Fruit fly (Drosophila melanogaster) whole organism, embryonic: ENCODE measurements around the gene CG6153.

Experiments used
- Awh ChIP-seq: fragments of 200-800 bp; sonication (Bioruptor generic); IDR thresholded peaks from 2 replicates; pipeline ENCODE4, ENCODE4 v1.3.6; 2022; ENCODE audit warnings: missing biosample characterization, missing genetic modification characterization
- CG11085 ChIP-seq: fragments of 200-800 bp; sonication (Bioruptor generic); IDR thresholded peaks from 2 replicates; pipeline ENCODE4 v1.3.6; 2022; ENCODE audit warnings: missing biosample characterization, missing genetic modification characterization
- CG11247 ChIP-seq: fragments of 200-800 bp; sonication (Bioruptor generic); IDR thresholded peaks from 2 replicates; pipeline ENCODE4 v1.3.6; 2022; ENCODE audit warnings: missing biosample characterization, missing genetic modification characterization
- CG11723 ChIP-seq: fragments of 200-800 bp; sonication (Bioruptor generic); optimal IDR thresholded peaks from 2 replicates; lab custom pipeline; 2017; ENCODE audit warnings: missing biosample characterization, mild to moderate bottlenecking, missing genetic modification characterization
- CG14014 ChIP-seq: fragments of 200-800 bp; sonication (Bioruptor generic); IDR thresholded peaks from 2 replicates; pipeline ENCODE4 v1.3.6; 2022; ENCODE audit warnings: missing biosample characterization, missing genetic modification characterization
- CG16813 ChIP-seq: fragments of 200-800 bp; sonication (Bioruptor generic); IDR thresholded peaks from 3 replicates; pipeline ENCODE4 v1.3.6; 2022; ENCODE audit warnings: missing biosample characterization, missing genetic modification characterization; ENCODE audit not compliant: partially characterized antibody
- CG17385 ChIP-seq: fragments of 200-800 bp; sonication (Bioruptor generic); optimal IDR thresholded peaks from 3 replicates; lab custom pipeline; 2018; ENCODE audit warnings: missing biosample characterization, mild to moderate bottlenecking, missing genetic modification characterization
- CG1832 ChIP-seq: fragments of 200-800 bp; sonication (Bioruptor generic); optimal IDR thresholded peaks from 2 replicates; lab custom pipeline; 2017; ENCODE audit warnings: missing biosample characterization, mild to moderate bottlenecking, missing genetic modification characterization, inconsistent platforms
- CG18476 ChIP-seq: fragments of 200-800 bp; sonication (Bioruptor generic); optimal IDR thresholded peaks from 2 replicates; lab custom pipeline; 2016; ENCODE audit warnings: missing biosample characterization, mild to moderate bottlenecking, missing genetic modification characterization
- CG2129 ChIP-seq: fragments of 200-800 bp; sonication (Bioruptor generic); IDR thresholded peaks from 2 replicates; pipeline ENCODE4 v1.3.6; 2022; ENCODE audit warnings: missing biosample characterization, missing genetic modification characterization; ENCODE audit not compliant: partially characterized antibody
- CG31365 ChIP-seq: fragments of 200-800 bp; sonication (Bioruptor generic); optimal IDR thresholded peaks from 2 replicates; lab custom pipeline; 2018; ENCODE audit warnings: missing biosample characterization, mild to moderate bottlenecking, missing genetic modification characterization
- CG3281 ChIP-seq: fragments of 200-800 bp; sonication (Bioruptor generic); optimal IDR thresholded peaks from 3 replicates; lab custom pipeline; 2017; ENCODE audit warnings: missing biosample characterization, mild to moderate bottlenecking, missing genetic modification characterization
- CG34376 ChIP-seq: fragments of 200-800 bp; sonication (Bioruptor generic); optimal IDR thresholded peaks from 2 replicates; lab custom pipeline; 2018; ENCODE audit warnings: missing biosample characterization, mild to moderate bottlenecking, missing genetic modification characterization
- CG4424 ChIP-seq: fragments of 200-800 bp; sonication (Bioruptor generic); optimal IDR thresholded peaks from 3 replicates; lab custom pipeline; 2016; ENCODE audit warnings: missing biosample characterization, missing genetic modification characterization
- CG4617 ChIP-seq: fragments of 200-800 bp; sonication (Bioruptor generic); optimal IDR thresholded peaks from 3 replicates; lab custom pipeline; 2016; ENCODE audit warnings: missing biosample characterization, missing genetic modification characterization, borderline replicate concordance
- CG5953 ChIP-seq: fragments of 200-800 bp; sonication (Bioruptor generic); IDR thresholded peaks from 2 replicates; pipeline ENCODE4 v1.3.6; 2022; ENCODE audit warnings: missing biosample characterization, missing genetic modification characterization
- CG7271 ChIP-seq: fragments of 200-800 bp; sonication (Bioruptor generic); optimal IDR thresholded peaks from 2 replicates; lab custom pipeline; 2018; ENCODE audit warnings: missing biosample characterization, mild to moderate bottlenecking, missing genetic modification characterization, moderate library complexity
- CG7928 ChIP-seq: fragments of 200-800 bp; sonication (Bioruptor generic); optimal IDR thresholded peaks from 2 replicates; lab custom pipeline; 2017; ENCODE audit warnings: missing biosample characterization, mild to moderate bottlenecking, missing genetic modification characterization
- CG8290 ChIP-seq, 3 experiments: fragments of 200-800 bp; sonication (Bioruptor generic); optimal IDR thresholded peaks; 2 replicates each; lab custom pipeline; 2016 to 2019; ENCODE audit warnings: missing biosample characterization in 3 of 3, missing genetic modification characterization in 3 of 3, mild to moderate bottlenecking in 2 of 3, moderate library complexity in 1 of 3
- CG9932 ChIP-seq: fragments of 200-800 bp; sonication (Bioruptor generic); IDR thresholded peaks from 2 replicates; pipeline ENCODE4 v1.3.6; 2022; ENCODE audit warnings: missing biosample characterization, missing genetic modification characterization
- Chrac-16 ChIP-seq: fragments of 200-800 bp; sonication (Bioruptor generic); optimal IDR thresholded peaks from 3 replicates; lab custom pipeline; 2016; ENCODE audit warnings: missing biosample characterization, missing genetic modification characterization
- Fer3 ChIP-seq: fragments of 200-800 bp; sonication (Bioruptor generic); optimal IDR thresholded peaks from 2 replicates; lab custom pipeline; 2018; ENCODE audit warnings: missing biosample characterization, mild to moderate bottlenecking, missing genetic modification characterization, moderate library complexity
- Hand ChIP-seq: fragments of 200-800 bp; sonication (Bioruptor generic); optimal IDR thresholded peaks from 2 replicates; lab custom pipeline; 2017; ENCODE audit warnings: mild to moderate bottlenecking, missing biosample characterization, missing genetic modification reagents, missing genetic modification characterization
- Hr51 ChIP-seq, 2 experiments: fragments of 200-800 bp; sonication (Bioruptor generic); optimal IDR thresholded peaks; 2 replicates in 1 of 2; 3 replicates in 1 of 2; lab custom pipeline; 2016 to 2018; ENCODE audit warnings: missing biosample characterization in 2 of 2, missing genetic modification characterization in 2 of 2, mild to moderate bottlenecking in 1 of 2, moderate library complexity in 1 of 2
- MBD-R2 ChIP-seq: fragments of 200-800 bp; sonication (Bioruptor generic); IDR thresholded peaks from 2 replicates; pipeline ENCODE4 v1.3.6; 2022; ENCODE audit warnings: missing biosample characterization, missing genetic modification characterization
- Mad ChIP-seq: fragments of 200-800 bp; sonication (Bioruptor generic); optimal IDR thresholded peaks from 2 replicates; lab custom pipeline; 2016; ENCODE audit warnings: missing biosample characterization, missing genetic modification characterization
- Myb ChIP-seq: fragments of 200-800 bp; sonication (Bioruptor generic); optimal IDR thresholded peaks from 2 replicates; lab custom pipeline; 2016; ENCODE audit warnings: missing biosample characterization, missing genetic modification characterization
- NC2α ChIP-seq: fragments of 200-800 bp; sonication (Bioruptor generic); optimal IDR thresholded peaks from 2 replicates; lab custom pipeline; 2016; ENCODE audit warnings: missing biosample characterization, missing genetic modification characterization
- Sox102F ChIP-seq: fragments of 200-800 bp; sonication (Bioruptor generic); optimal IDR thresholded peaks from 2 replicates; lab custom pipeline; 2018; ENCODE audit warnings: missing biosample characterization, mild to moderate bottlenecking, missing genetic modification characterization, moderate library complexity
- Tbp ChIP-seq: fragments of >200 bp; optimal IDR thresholded peaks from 2 replicates; lab custom pipeline; 2018; ENCODE audit warnings: missing biosample characterization, missing genetic modification characterization
- bab2 ChIP-seq: fragments of 200-800 bp; sonication (Bioruptor generic); optimal IDR thresholded peaks from 2 replicates; lab custom pipeline; 2016; ENCODE audit warnings: missing biosample characterization, missing genetic modification characterization
- bowl ChIP-seq: fragments of 200-800 bp; sonication (Bioruptor generic); IDR thresholded peaks from 2 replicates; pipeline ENCODE4 v1.3.6; 2022; ENCODE audit warnings: missing biosample characterization, missing genetic modification characterization
- cato ChIP-seq: fragments of 200-800 bp; sonication (Bioruptor generic); optimal IDR thresholded peaks from 2 replicates; lab custom pipeline; 2016; ENCODE audit warnings: missing biosample characterization, missing genetic modification characterization, borderline replicate concordance
- cwo ChIP-seq: fragments of 200-800 bp; sonication (Bioruptor generic); optimal IDR thresholded peaks from 3 replicates; lab custom pipeline; 2017; ENCODE audit warnings: missing biosample characterization, missing genetic modification characterization, mild to moderate bottlenecking, moderate library complexity, missing genetic modification reagents
- dan ChIP-seq: fragments of 200-800 bp; sonication (Bioruptor generic); IDR thresholded peaks from 2 replicates; pipeline ENCODE4 v1.3.6; 2022; ENCODE audit warnings: missing biosample characterization, missing genetic modification characterization
- danr ChIP-seq: fragments of 200-800 bp; sonication (Bioruptor generic); IDR thresholded peaks from 2 replicates; pipeline ENCODE4 v1.3.6; 2022; ENCODE audit warnings: missing biosample characterization, missing genetic modification characterization
- hb ChIP-seq: fragments of 200-800 bp; sonication (Bioruptor generic); IDR thresholded peaks from 3 replicates; pipeline ENCODE4 v1.3.6; 2022; ENCODE audit warnings: missing biosample characterization, missing genetic modification characterization; ENCODE audit not compliant: partially characterized antibody
- insv ChIP-seq, 2 experiments: fragments of 200-800 bp; sonication (Bioruptor generic); optimal IDR thresholded peaks; 3 replicates each; lab custom pipeline; 2016 to 2018; ENCODE audit warnings: missing biosample characterization in 2 of 2, missing genetic modification characterization in 2 of 2
- pb ChIP-seq: fragments of 200-800 bp; sonication (Bioruptor generic); optimal IDR thresholded peaks from 3 replicates; lab custom pipeline; 2016; ENCODE audit warnings: missing biosample characterization, missing genetic modification characterization
- pros ChIP-seq: fragments of 200-800 bp; sonication (Bioruptor generic); optimal IDR thresholded peaks from 3 replicates; lab custom pipeline; 2019; ENCODE audit warnings: missing biosample characterization, mild to moderate bottlenecking, missing genetic modification characterization, moderate library complexity
- ranshi ChIP-seq: fragments of 200-800 bp; sonication (Bioruptor generic); IDR thresholded peaks from 2 replicates; pipeline ENCODE4 v1.3.6; 2022; ENCODE audit warnings: missing biosample characterization, missing genetic modification characterization
- schlank ChIP-seq: fragments of 200-800 bp; sonication (Bioruptor generic); optimal IDR thresholded peaks from 2 replicates; lab custom pipeline; 2018; ENCODE audit warnings: missing biosample characterization, mild to moderate bottlenecking, missing genetic modification characterization
- sna ChIP-seq: fragments of 200-800 bp; sonication (Bioruptor generic); IDR thresholded peaks from 2 replicates; pipeline ENCODE4 v1.3.6; 2022; ENCODE audit warnings: missing biosample characterization, missing genetic modification characterization; ENCODE audit not compliant: partially characterized antibody
- sr ChIP-seq: fragments of 200-800 bp; sonication (Bioruptor generic); IDR thresholded peaks from 3 replicates; pipeline ENCODE4 v1.3.6; 2022; ENCODE audit warnings: missing biosample characterization, missing genetic modification characterization
- stwl ChIP-seq: fragments of 200-800 bp; sonication (Bioruptor generic); optimal IDR thresholded peaks from 3 replicates; lab custom pipeline; 2018; ENCODE audit warnings: missing biosample characterization, mild to moderate bottlenecking, missing genetic modification characterization, moderate library complexity
- tio ChIP-seq: fragments of 200-800 bp; sonication (Bioruptor generic); optimal IDR thresholded peaks from 2 replicates; lab custom pipeline; 2017; ENCODE audit warnings: missing biosample characterization, missing genetic modification characterization, inconsistent platforms
- ttk ChIP-seq: fragments of 200-800 bp; sonication (Bioruptor generic); IDR thresholded peaks from 2 replicates; pipeline ENCODE4 v2.1.2; 2022; ENCODE audit warnings: missing biosample characterization, missing genetic modification characterization
- vnd ChIP-seq: fragments of 200-800 bp; sonication (Bioruptor generic); IDR thresholded peaks from 3 replicates; pipeline ENCODE4 v1.3.6; 2022; ENCODE audit warnings: missing biosample characterization, missing genetic modification characterization; ENCODE audit not compliant: partially characterized antibody
- yki ChIP-seq: fragments of >200 bp; optimal IDR thresholded peaks from 3 replicates; lab custom pipeline; 2018

Gene CG6153

dm6 chr2L:12721794-12722315 lies 29.1 kb downstream of the CG6153 start, which contains the start of gene Pih1D1 (continued):
- TF ChIP-seq Chrac-16 (GFP tag; lab: Kevin White, UChicago): peak; percentile 95
- TF ChIP-seq MBD-R2 (GFP tag; lab: Robert Waterston, UW): peak; percentile 82
- TF ChIP-seq pb (GFP tag; lab: Kevin White, UChicago): peak; percentile 77
- TF ChIP-seq CG18476 (GFP tag; lab: Kevin White, UChicago): peak; percentile 94
- peak; percentile 23 for TF ChIP-seq Hand (GFP tag; lab: Kevin White, UChicago)
- TF ChIP-seq CG34376 (GFP tag; lab: Kevin White, UChicago): peak; percentile 84
- peak; percentile 76 for TF ChIP-seq Myb (GFP tag; lab: Kevin White, UChicago)
- TF ChIP-seq pros (GFP tag; lab: Kevin White, UChicago): no peak
- peak; percentile 89 for TF ChIP-seq CG8290 (GFP tag; optimal IDR thresholded peaks at IDR 0.05; lab: Kevin White, UChicago)
- peak in 1 of 2 experiments; percentile 68 for TF ChIP-seq CG8290 (tag; optimal IDR thresholded peaks at IDR 0.05; lab: Kevin White, UChicago)
- peak; percentile 93 for TF ChIP-seq danr (GFP tag; lab: Robert Waterston, UW)
- peak; percentile 52 for TF ChIP-seq CG31365 (tag; lab: Kevin White, UChicago)
- TF ChIP-seq tio (GFP tag; lab: Kevin White, UChicago): peak; percentile 97
- TF ChIP-seq CG11723 (GFP tag; lab: Kevin White, UChicago): peak; percentile 87
- TF ChIP-seq ranshi (GFP tag; lab: Robert Waterston, UW): peak; percentile 95
- TF ChIP-seq schlank (tag; lab: Kevin White, UChicago): peak; percentile 67
- peak; percentile 95 for TF ChIP-seq Fer3 (tag; lab: Kevin White, UChicago)
- TF ChIP-seq CG17385 (GFP tag; lab: Kevin White, UChicago): peak; percentile 88
- TF ChIP-seq CG1832: no peak
- TF ChIP-seq insv (GFP tag; optimal IDR thresholded peaks at IDR 0.05; lab: Kevin White, UChicago): peak in 1 of 2 experiments; percentile 64
- peak; percentile 91 for TF ChIP-seq CG11247
- TF ChIP-seq Mad (GFP tag; lab: Kevin White, UChicago): peak; percentile 89
- no peak for TF ChIP-seq CG16813
- no peak for TF ChIP-seq CG2129 (GFP tag; lab: Robert Waterston, UW)
- peak; percentile 63; the same call in 1 of the 3 replicates for TF ChIP-seq sr (GFP tag; lab: Robert Waterston, UW)
- TF ChIP-seq CG5953 (GFP tag; lab: Robert Waterston, UW): peak; percentile 84
- no peak for TF ChIP-seq Tbp
- TF ChIP-seq CG4617: peak; percentile 89
- peak; percentile 72 for TF ChIP-seq CG7271 (tag; lab: Kevin White, UChicago)
- peak; percentile 67 for TF ChIP-seq stwl (tag; lab: Kevin White, UChicago)
- TF ChIP-seq ttk (GFP tag; lab: Robert Waterston, UW): peak; percentile 94
- peak; percentile 76 for TF ChIP-seq bowl (GFP tag; lab: Robert Waterston, UW)
- peak; percentile 90 for TF ChIP-seq Awh (GFP tag; lab: Robert Waterston, UW)
- peak; percentile 93 for TF ChIP-seq cato
- peak; percentile 72 for TF ChIP-seq CG7928 (GFP tag; lab: Kevin White, UChicago)
- TF ChIP-seq CG3281 (GFP tag; lab: Kevin White, UChicago): peak; percentile 96
- peak; percentile 69 for TF ChIP-seq NC2α (GFP tag; lab: Kevin White, UChicago)
- peak; percentile 89 for TF ChIP-seq cwo (GFP tag; lab: Kevin White, UChicago)
- peak; percentile 92 for TF ChIP-seq CG11085 (GFP tag; lab: Robert Waterston, UW)
- TF ChIP-seq hb: no peak
- TF ChIP-seq dan: peak; percentile 88
- peak; percentile 97 for TF ChIP-seq CG4424 (GFP tag; lab: Kevin White, UChicago)
- TF ChIP-seq yki (lab: Kevin White, UChicago): no peak
- TF ChIP-seq sna (GFP tag; lab: Robert Waterston, UW): no peak
- TF ChIP-seq Sox102F (GFP tag; lab: Kevin White, UChicago): peak; percentile 95
- peak; percentile 97 for TF ChIP-seq CG9932
- TF ChIP-seq bab2: peak; percentile 95
- TF ChIP-seq Hr51 (GFP tag; optimal IDR thresholded peaks at IDR 0.05; lab: Kevin White, UChicago): peak; percentile 92 to 94
- TF ChIP-seq CG14014 (GFP tag; lab: Robert Waterston, UW): peak; percentile 96
- no peak for TF ChIP-seq vnd (GFP tag; lab: Robert Waterston, UW)
